Fruit fly (Drosophila melanogaster): ENCODE measurements around the gene up.

up gene

DNA sequence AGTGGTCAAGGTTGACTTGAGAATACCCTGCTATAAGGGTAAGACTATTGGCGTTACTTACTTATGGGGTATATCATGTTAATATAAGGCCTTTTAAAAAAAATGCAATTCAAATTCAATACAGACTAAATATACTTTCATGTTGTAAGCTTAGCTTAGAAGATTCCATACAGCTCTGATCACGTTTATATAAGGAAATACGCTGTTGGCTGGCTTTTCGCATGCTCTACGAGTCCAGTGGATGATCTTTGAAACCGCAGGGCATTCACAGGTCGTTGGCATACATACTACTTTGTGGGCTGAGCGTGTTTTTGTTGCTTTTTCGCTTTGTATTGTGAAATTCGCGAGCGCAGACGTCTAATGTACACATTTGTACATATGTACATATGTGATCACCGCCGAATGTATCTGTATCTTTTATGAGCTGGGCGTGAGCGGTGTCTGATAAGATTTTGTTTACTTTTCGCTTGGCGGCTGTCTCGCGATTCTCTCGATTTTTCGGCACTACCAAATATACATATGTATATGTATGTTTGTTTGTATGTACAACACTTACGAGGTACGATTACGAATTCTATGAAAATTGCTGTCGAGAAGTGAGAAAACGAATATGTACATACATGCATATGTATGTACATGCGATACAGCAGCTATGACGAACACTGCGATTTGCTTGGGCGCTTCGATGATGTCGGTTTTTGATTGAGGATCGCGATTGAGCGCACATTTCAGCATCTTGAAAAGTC, 32.0 kb upstream of the up start (continued):
- TF ChIP-seq Fer2 (tag; optimal IDR thresholded peaks at IDR 0.05) (peak; percentile 49), CG13424 (tag; optimal IDR thresholded peaks at IDR 0.05) (peak; percentile 46), Mad (GFP tag; optimal IDR thresholded peaks at IDR 0.05) (no peak), YL-1 (GFP tag; optimal IDR thresholded peaks at IDR 0.05) (peak; percentile 39), CG34224 (GFP tag; IDR thresholded peaks at IDR 0.05; ENCODE audit: partially characterized antibody) (no peak), shn (GFP tag; optimal IDR thresholded peaks at IDR 0.05) (no peak), Dad (GFP tag; optimal IDR thresholded peaks at IDR 0.05) (no peak), sens-2 (GFP tag; IDR thresholded peaks at IDR 0.05) (no peak), pzg (GFP tag; optimal IDR thresholded peaks at IDR 0.05) (no peak), Ravus (GFP tag; IDR thresholded peaks at IDR 0.05) (no peak), Nf-YA (GFP tag; IDR thresholded peaks at IDR 0.05) (no peak), CG18476 (GFP tag; optimal IDR thresholded peaks at IDR 0.05) (no peak), CG7839 (tag; optimal IDR thresholded peaks at IDR 0.05) (peak; percentile 63), mirr (GFP tag; optimal IDR thresholded peaks at IDR 0.05) (peak; percentile 90), ase (GFP tag; IDR thresholded peaks at IDR 0.05) (no peak), CG6813 (GFP tag; optimal IDR thresholded peaks at IDR 0.05) (peak; percentile 74), CG4707 (GFP tag; optimal IDR thresholded peaks at IDR 0.05) (peak; percentile 15), NfI (GFP tag; optimal IDR thresholded peaks at IDR 0.05) (no peak), bcd (GFP tag; optimal IDR thresholded peaks at IDR 0.05) (peak; percentile 33), Nf-YC (tag; optimal IDR thresholded peaks at IDR 0.05) (peak; percentile 42), cad (GFP tag; optimal IDR thresholded peaks at IDR 0.05) (no peak), fd96Cb (tag; optimal IDR thresholded peaks at IDR 0.05) (no peak), dan (GFP tag; IDR thresholded peaks at IDR 0.05) (no peak), dmrt11E (tag; optimal IDR thresholded peaks at IDR 0.05) (no peak), CG33213 (GFP tag; optimal IDR thresholded peaks at IDR 0.05) (peak; percentile 35), trem (tag; optimal IDR thresholded peaks at IDR 0.05) (no peak), Ets97D (GFP tag; optimal IDR thresholded peaks at IDR 0.05) (no peak), Taf1 (GFP tag; IDR thresholded peaks at IDR 0.05) (0 out of 2 replicates have a peak, but pooled peaks have one; percentile 10), rib (GFP tag; IDR thresholded peaks at IDR 0.05) (peak; percentile 60; the same call in 1 of the 2 replicates), CG9215 (GFP tag; IDR thresholded peaks at IDR 0.05) (peak; percentile 52; the same call in 1 of the 2 replicates), CG18619 (GFP tag; optimal IDR thresholded peaks at IDR 0.05) (peak; percentile 32), lov (optimal IDR thresholded peaks at IDR 0.05) (no peak), lov (GFP tag; IDR thresholded peaks at IDR 0.05) (no peak), HLH54F (GFP tag; optimal IDR thresholded peaks at IDR 0.05) (peak; percentile 48), Oli (tag; optimal IDR thresholded peaks at IDR 0.05) (peak; percentile 3), row (GFP tag; IDR thresholded peaks at IDR 0.05) (peak; percentile 78), CG6654 (GFP tag; optimal IDR thresholded peaks at IDR 0.05) (no peak), CG3281 (GFP tag; optimal IDR thresholded peaks at IDR 0.05) (peak; percentile 64), Camta (GFP tag; optimal IDR thresholded peaks at IDR 0.05) (peak; percentile 25), TFAM (GFP tag; optimal IDR thresholded peaks at IDR 0.05) (no peak), Atf6 (GFP tag; IDR thresholded peaks at IDR 0.05) (peak; percentile 63), nom (GFP tag; optimal IDR thresholded peaks at IDR 0.05) (no peak), lbe (GFP tag; optimal IDR thresholded peaks at IDR 0.05) (peak; percentile 7), Adf1 (GFP tag; IDR thresholded peaks at IDR 0.05) (no peak), CG6175 (GFP tag; IDR thresholded peaks at IDR 0.05) (no peak), org-1 (GFP tag; optimal IDR thresholded peaks at IDR 0.05) (peak; percentile 42), CG6683 (GFP tag; optimal IDR thresholded peaks at IDR 0.05) (peak; percentile 35), esg (GFP tag; conservative IDR thresholded peaks at IDR 0.05) (0 out of 2 replicates have a peak, but pooled peaks have one; percentile 17), E2f1 (GFP tag; IDR thresholded peaks at IDR 0.05) (no peak), exex (tag; optimal IDR thresholded peaks at IDR 0.05) (peak; percentile 31)
